Worm (Caenorhabditis elegans) whole organism, L4 larva: ENCODE results near the gene F25B3.5.

Source experiments
- F26F4.8 ChIP-seq: fragments of 200-800 bp; sonication (Bioruptor generic); conservative IDR thresholded peaks from 2 replicates; pipeline ENCODE4 v1.3.6; 2022; ENCODE audit warnings: missing genetic modification characterization, missing compliant biosample characterization
- F44E2.7 ChIP-seq: fragments of 200-800 bp; sonication (Bioruptor generic); IDR thresholded peaks from 2 replicates; pipeline ENCODE4 v2.1.2; 2022; ENCODE audit warnings: missing genetic modification characterization, missing compliant biosample characterization
- Y105C5A.15 ChIP-seq: fragments of 200-800 bp; sonication (Bioruptor generic); IDR thresholded peaks from 2 replicates; pipeline ENCODE4 v1.3.6; 2022; ENCODE audit warnings: missing genetic modification characterization, missing compliant biosample characterization
- Y5F2A.4 ChIP-seq: fragments of 200-800 bp; sonication (Bioruptor generic); optimal IDR thresholded peaks from 2 replicates; lab custom pipeline; 2018; ENCODE audit warnings: mild to moderate bottlenecking, missing genetic modification characterization, missing compliant biosample characterization
- arid-1 ChIP-seq: fragments of 200-800 bp; sonication (Bioruptor generic); conservative IDR thresholded peaks from 2 replicates; pipeline ENCODE4 v1.3.6; 2022; ENCODE audit warnings: missing genetic modification reagents, missing genetic modification characterization, missing compliant biosample characterization
- ceh-20 ChIP-seq: fragments of 200-800 bp; sonication (Bioruptor generic); IDR thresholded peaks from 2 replicates; pipeline ENCODE4 v1.3.6; 2022; ENCODE audit warnings: missing genetic modification reagents, missing genetic modification characterization, missing compliant biosample characterization
- ceh-28 ChIP-seq: fragments of 150-350 bp; optimal IDR thresholded peaks from 2 replicates; lab custom pipeline; 2014; ENCODE audit warnings: missing biosample characterization, missing genetic modification reagents, missing genetic modification characterization
- ceh-32 ChIP-seq: sonication (generic microtip); optimal IDR thresholded peaks from 2 replicates; lab custom pipeline; 2016; ENCODE audit warnings: mild to moderate bottlenecking, missing genetic modification characterization, missing compliant biosample characterization; ENCODE audit not compliant: poor library complexity
- ceh-44 ChIP-seq: fragments of 200-800 bp; sonication (Bioruptor generic); IDR thresholded peaks from 2 replicates; pipeline ENCODE4 v1.3.6; 2022; ENCODE audit warnings: missing genetic modification reagents, missing genetic modification characterization, missing compliant biosample characterization
- ces-1 ChIP-seq: fragments of 150-350 bp; sonication (generic microtip); optimal IDR thresholded peaks from 4 replicates; lab custom pipeline; 2014; ENCODE audit warnings: missing biosample characterization, missing genetic modification reagents, missing genetic modification characterization
- ctbp-1 ChIP-seq: fragments of 200-800 bp; sonication (Bioruptor generic); IDR thresholded peaks from 2 replicates; pipeline ENCODE4 v1.3.6; 2022; ENCODE audit warnings: missing genetic modification reagents, missing genetic modification characterization, missing compliant biosample characterization
- daf-16 ChIP-seq, 3 experiments: sonication (generic microtip); optimal IDR thresholded peaks; 2 replicates each; lab custom pipeline; 2016 to 2017; ENCODE audit warnings: missing genetic modification characterization in 3 of 3, missing genetic modification reagents in 3 of 3, mild to moderate bottlenecking in 2 of 3, missing compliant biosample characterization in 2 of 3, missing biosample characterization in 1 of 3, moderate library complexity in 1 of 3
- dmd-6 ChIP-seq: fragments of 200-800 bp; sonication (Bioruptor generic); IDR thresholded peaks from 2 replicates; pipeline ENCODE4 v1.3.6; 2022; ENCODE audit warnings: missing genetic modification reagents, missing genetic modification characterization, missing compliant biosample characterization
- dpl-1 ChIP-seq: fragments of 150-350 bp; optimal IDR thresholded peaks from 2 replicates; lab custom pipeline; 2014; ENCODE audit warnings: missing biosample characterization, missing genetic modification reagents, missing genetic modification characterization
- dve-1 ChIP-seq: sonication (generic microtip); optimal IDR thresholded peaks from 2 replicates; lab custom pipeline; 2017; ENCODE audit warnings: antibody characterized with exemption, mild to moderate bottlenecking, missing genetic modification characterization, missing compliant biosample characterization; ENCODE audit not compliant: insufficient read depth
- egl-43 ChIP-seq: fragments of 200-800 bp; sonication (Bioruptor generic); IDR thresholded peaks from 2 replicates; pipeline ENCODE4 v1.3.6; 2022; ENCODE audit warnings: missing genetic modification reagents, missing genetic modification characterization, missing compliant biosample characterization
- fkh-10 ChIP-seq: fragments of 150-350 bp; optimal IDR thresholded peaks from 2 replicates; lab custom pipeline; 2014; ENCODE audit warnings: missing biosample characterization, missing genetic modification reagents, missing genetic modification characterization
- hif-1 ChIP-seq, 2 experiments: sonication (generic microtip); optimal IDR thresholded peaks; 2 replicates each; lab custom pipeline; 2016 to 2017; ENCODE audit warnings: missing compliant biosample characterization in 2 of 2, missing genetic modification characterization in 2 of 2, missing genetic modification reagents in 2 of 2, missing genotype in 2 of 2, mild to moderate bottlenecking in 1 of 2
- lin-1 ChIP-seq: fragments of 200-800 bp; sonication (Bioruptor generic); IDR thresholded peaks from 2 replicates; pipeline ENCODE4 v1.3.6; 2022; ENCODE audit warnings: missing genetic modification reagents, missing genetic modification characterization, missing compliant biosample characterization
- lin-38 ChIP-seq: fragments of 200-800 bp; sonication (Bioruptor generic); IDR thresholded peaks from 2 replicates; pipeline ENCODE4 v1.3.6; 2022; ENCODE audit warnings: missing genetic modification reagents, missing genetic modification characterization, missing compliant biosample characterization
- mxl-3 ChIP-seq: fragments of 200-800 bp; sonication (Bioruptor generic); optimal IDR thresholded peaks from 2 replicates; lab custom pipeline; 2018; ENCODE audit warnings: mild to moderate bottlenecking, missing genetic modification characterization, missing compliant biosample characterization
- nhr-10 ChIP-seq: fragments of 150-350 bp; optimal IDR thresholded peaks from 2 replicates; lab custom pipeline; 2014; ENCODE audit warnings: missing biosample characterization, missing genetic modification characterization
- nhr-25 ChIP-seq: sonication (generic microtip); optimal IDR thresholded peaks from 2 replicates; lab custom pipeline; 2017; ENCODE audit warnings: missing genetic modification characterization, mild to moderate bottlenecking, missing compliant biosample characterization, antibody characterized with exemption, moderate library complexity, borderline replicate concordance; ENCODE audit not compliant: insufficient read depth
- nhr-28 ChIP-seq: fragments of 150-350 bp; optimal IDR thresholded peaks from 2 replicates; lab custom pipeline; 2014; ENCODE audit warnings: missing biosample characterization, missing genetic modification characterization
- nhr-41 ChIP-seq: fragments of 200-800 bp; sonication (Bioruptor generic); IDR thresholded peaks from 2 replicates; pipeline ENCODE4 v1.3.6; 2022; ENCODE audit warnings: missing genetic modification reagents, missing genetic modification characterization, missing compliant biosample characterization
- nhr-76 ChIP-seq: fragments of 150-350 bp; optimal IDR thresholded peaks from 2 replicates; lab custom pipeline; 2014; ENCODE audit warnings: missing biosample characterization, missing genetic modification characterization
- nhr-77 ChIP-seq: fragments of 150-350 bp; optimal IDR thresholded peaks from 2 replicates; lab custom pipeline; 2014; ENCODE audit warnings: missing biosample characterization, missing genetic modification characterization
- pha-4 ChIP-seq, 2 experiments: fragments of 150-350 bp in 1 of 2; fragments of 200-800 bp in 1 of 2; sonication (Bioruptor generic) in 1 of 2; IDR thresholded peaks in 1 of 2; optimal IDR thresholded peaks in 1 of 2; 2 replicates each; pipeline versions ENCODE4 v1.3.6 to Lab custom; 2014 to 2022; ENCODE audit warnings: missing genetic modification characterization in 2 of 2, missing genetic modification reagents in 2 of 2, missing biosample characterization in 1 of 2, missing compliant biosample characterization in 1 of 2
- pqm-1 ChIP-seq: sonication (generic microtip); optimal IDR thresholded peaks from 2 replicates; lab custom pipeline; 2017; ENCODE audit warnings: missing biosample characterization, missing genetic modification characterization
- rbr-2 ChIP-seq: sonication (generic microtip); optimal IDR thresholded peaks from 2 replicates; lab custom pipeline; 2016; ENCODE audit warnings: missing genotype, missing genetic modification characterization, missing compliant biosample characterization
- saeg-2 ChIP-seq: fragments of 200-800 bp; sonication (Bioruptor generic); IDR thresholded peaks from 2 replicates; pipeline ENCODE4 v1.3.6; 2022; ENCODE audit warnings: missing genetic modification reagents, missing genetic modification characterization, missing compliant biosample characterization
- set-16 ChIP-seq: fragments of 200-800 bp; sonication (Bioruptor generic); IDR thresholded peaks from 2 replicates; pipeline ENCODE4 v1.3.6; 2022; ENCODE audit warnings: missing genetic modification reagents, missing genetic modification characterization, missing compliant biosample characterization
- snpc-1.2 ChIP-seq: fragments of 200-800 bp; sonication (Bioruptor generic); IDR thresholded peaks from 2 replicates; pipeline ENCODE4 v1.3.6; 2022; ENCODE audit warnings: missing genetic modification reagents, missing genetic modification characterization, missing compliant biosample characterization
- snpc-4 ChIP-seq: fragments of 150-350 bp; optimal IDR thresholded peaks from 2 replicates; lab custom pipeline; 2014; ENCODE audit warnings: missing biosample characterization, missing genetic modification characterization
- spr-3 ChIP-seq: fragments of 200-800 bp; sonication (Bioruptor generic); optimal IDR thresholded peaks from 2 replicates; lab custom pipeline; 2018; ENCODE audit warnings: mild to moderate bottlenecking, missing genetic modification characterization, missing compliant biosample characterization
- tag-97 ChIP-seq: fragments of 200-800 bp; sonication (Bioruptor generic); IDR thresholded peaks from 2 replicates; pipeline ENCODE4 v1.3.6; 2022; ENCODE audit warnings: missing genetic modification characterization, missing compliant biosample characterization
- unc-62 ChIP-seq, 3 experiments: fragments of 150-350 bp in 1 of 3; sonication (generic microtip); optimal IDR thresholded peaks in 2 of 3; peaks in 1 of 3; 1 replicate in 1 of 3; 2 replicates in 2 of 3; lab custom pipeline; 2014 to 2017; ENCODE audit warnings: missing biosample characterization in 3 of 3, missing genetic modification characterization in 3 of 3, missing genetic modification reagents in 3 of 3, missing genotype in 1 of 3
- zip-11 ChIP-seq: fragments of 200-800 bp; sonication (Bioruptor generic); IDR thresholded peaks from 2 replicates; pipeline ENCODE4 v1.3.6; 2022; ENCODE audit warnings: missing genetic modification characterization, missing compliant biosample characterization
- ztf-11 ChIP-seq: fragments of 150-350 bp; optimal IDR thresholded peaks from 2 replicates; lab custom pipeline; 2014; ENCODE audit warnings: missing biosample characterization, missing genetic modification characterization
- ztf-7 ChIP-seq: fragments of 150-350 bp; optimal IDR thresholded peaks from 2 replicates; lab custom pipeline; 2014; ENCODE audit warnings: missing biosample characterization, missing genetic modification characterization

F25B3.5 gene

ce11 chrV:9561624-9562179 is 8.4 kb downstream of the F25B3.5 start, which contains the start of gene rgef-1 (continued):
- TF ChIP-seq nhr-77 (tag; lab: Kevin White, UChicago) (no peak), arid-1 (no peak), nhr-25 (tag; lab: Kevin White, UChicago) (no peak), zip-11 (GFP tag; lab: Robert Waterston, UW) (no peak), ceh-32 (tag; lab: Kevin White, UChicago) (no peak), nhr-10 (no peak), hif-1 (tag; optimal IDR thresholded peaks at IDR 0.05; lab: Kevin White, UChicago) (peak in 1 of 2 experiments; percentile 33), ctbp-1 (peak; percentile 91), nhr-76 (tag; lab: Kevin White, UChicago) (no peak), ces-1 (GFP tag; lab: Kevin White, UChicago) (no peak), dpl-1 (GFP tag; lab: Kevin White, UChicago) (no peak), spr-3 (GFP tag; lab: Kevin White, UChicago) (no peak), ztf-11 (tag; lab: Kevin White, UChicago) (no peak), fkh-10 (peak; percentile 90), rbr-2 (tag; lab: Kevin White, UChicago) (peak; percentile 87), ceh-44 (GFP tag; lab: Robert Waterston, UW) (no peak), snpc-1.2 (GFP tag; lab: Robert Waterston, UW) (no peak), ceh-28 (tag; lab: Kevin White, UChicago) (no peak), dve-1 (tag; lab: Kevin White, UChicago) (no peak), F26F4.8 (no peak), dmd-6 (GFP tag; lab: Robert Waterston, UW) (0 out of 2 replicates have a peak, but pooled peaks have one; percentile 14), F44E2.7 (GFP tag; lab: Robert Waterston, UW) (no peak), saeg-2 (GFP tag; lab: Robert Waterston, UW) (no peak), ztf-7 (tag; lab: Kevin White, UChicago) (no peak), nhr-28 (tag; lab: Kevin White, UChicago) (no peak), lin-1 (GFP tag; lab: Robert Waterston, UW) (no peak), pqm-1 (tag; lab: Kevin White, UChicago) (no peak), ceh-20 (0 out of 2 replicates have a peak, but pooled peaks have one; percentile 22), mxl-3 (no peak), Y5F2A.4 (GFP tag; lab: Kevin White, UChicago) (no peak), egl-43 (GFP tag; lab: Robert Waterston, UW) (peak; percentile 81), daf-16 (GFP tag; optimal IDR thresholded peaks at IDR 0.05; lab: Kevin White, UChicago) (no peak), daf-16 (tag; optimal IDR thresholded peaks at IDR 0.05; lab: Kevin White, UChicago) (no peak), lin-38 (GFP tag; lab: Robert Waterston, UW) (no peak), Y105C5A.15 (GFP tag; lab: Robert Waterston, UW) (no peak), set-16 (GFP tag; lab: Robert Waterston, UW) (no peak; the same call in 1 of the 2 replicates), unc-62 (GFP tag; optimal IDR thresholded peaks at IDR 0.05 in 1 of 2; lab: Kevin White, UChicago) (peak in 1 of 2 experiments; percentile 81), unc-62 (tag; optimal IDR thresholded peaks at IDR 0.05; lab: Kevin White, UChicago) (no peak), tag-97 (GFP tag; lab: Robert Waterston, UW) (no peak), pha-4 (GFP tag; IDR thresholded peaks at IDR 0.05; lab: Robert Waterston, UW) (no peak), pha-4 (tag; optimal IDR thresholded peaks at IDR 0.05; lab: Kevin White, UChicago) (no peak), snpc-4 (tag; lab: Kevin White, UChicago) (no peak), nhr-41 (GFP tag; lab: Robert Waterston, UW) (no peak)
